Worm (Caenorhabditis elegans): ENCODE results near the gene F15D4.4.

The F15D4.4 gene

DNA sequence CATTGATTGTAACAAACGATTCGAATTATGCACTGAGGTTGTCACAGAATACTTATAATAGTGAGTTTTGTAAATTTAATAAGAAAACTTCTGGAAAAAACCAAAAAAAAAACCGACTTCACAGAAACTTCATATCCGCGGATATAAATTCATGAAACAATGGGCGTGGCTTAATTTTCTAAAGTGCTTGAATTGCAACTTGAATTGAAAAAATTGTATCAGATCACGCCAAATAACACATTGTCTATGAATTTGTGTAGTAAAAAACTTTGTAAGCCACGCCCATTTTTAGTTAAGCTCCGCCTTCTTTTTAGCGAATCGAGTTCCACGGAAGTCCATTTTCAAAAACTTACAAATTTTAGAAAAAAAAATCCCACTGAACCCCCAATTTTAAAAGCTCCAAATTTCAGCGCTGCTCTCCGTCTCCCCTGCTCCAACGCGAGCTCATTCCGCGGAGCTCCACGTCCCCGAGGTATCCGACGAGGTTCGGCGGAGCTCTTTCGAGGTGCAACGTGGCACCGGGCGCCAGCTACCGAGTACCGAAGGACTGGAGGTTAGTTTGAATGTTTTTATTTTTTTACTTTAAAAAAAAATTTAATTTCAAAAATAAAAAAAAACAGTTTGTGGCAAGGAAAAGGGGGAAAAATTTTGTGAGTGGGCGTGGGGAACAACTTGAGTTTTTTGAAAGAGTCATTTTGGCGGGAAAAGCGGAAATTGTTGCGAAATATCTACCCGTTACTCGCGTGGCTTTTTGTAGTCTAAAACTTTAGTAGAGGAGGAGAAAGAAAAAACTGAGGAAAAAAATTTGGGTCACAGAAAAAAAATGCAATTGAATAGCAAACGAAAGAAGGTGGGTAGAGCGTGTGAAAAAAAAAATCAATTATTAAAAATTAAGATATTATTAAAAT is 36.5 kb upstream of the F15D4.4 start:
- no peak for TF ChIP-seq aly-1 (tag; optimal IDR thresholded peaks at IDR 0.05)
- no peak for TF ChIP-seq F13C5.2 (tag; optimal IDR thresholded peaks at IDR 0.05)
- TF ChIP-seq hmbx-1 (tag; optimal IDR thresholded peaks at IDR 0.05), result no peak
- no peak for TF ChIP-seq flt-1 (GFP tag; IDR thresholded peaks at IDR 0.05)
- no peak for TF ChIP-seq ceh-13 (GFP tag; optimal IDR thresholded peaks at IDR 0.05)
- no peak for TF ChIP-seq hnd-1 (tag; optimal IDR thresholded peaks at IDR 0.05)
- TF ChIP-seq B0310.2 (tag; optimal IDR thresholded peaks at IDR 0.05), result no peak
- no peak for TF ChIP-seq hmg-4 (GFP tag; optimal IDR thresholded peaks at IDR 0.05)
- TF ChIP-seq ama-1 (optimal IDR thresholded peaks at IDR 0.05), result no peak
- no peak for TF ChIP-seq sea-1 (GFP tag; conservative IDR thresholded peaks at IDR 0.05)
- TF ChIP-seq scrt-1 (GFP tag; IDR thresholded peaks at IDR 0.05), result no peak
- no peak for TF ChIP-seq tbx-37 (GFP tag; conservative IDR thresholded peaks at IDR 0.05)
- no peak for TF ChIP-seq ceh-36 (tag; optimal IDR thresholded peaks at IDR 0.05)
- TF ChIP-seq pes-1 (GFP tag; IDR thresholded peaks at IDR 0.05), result no peak

DNA sequence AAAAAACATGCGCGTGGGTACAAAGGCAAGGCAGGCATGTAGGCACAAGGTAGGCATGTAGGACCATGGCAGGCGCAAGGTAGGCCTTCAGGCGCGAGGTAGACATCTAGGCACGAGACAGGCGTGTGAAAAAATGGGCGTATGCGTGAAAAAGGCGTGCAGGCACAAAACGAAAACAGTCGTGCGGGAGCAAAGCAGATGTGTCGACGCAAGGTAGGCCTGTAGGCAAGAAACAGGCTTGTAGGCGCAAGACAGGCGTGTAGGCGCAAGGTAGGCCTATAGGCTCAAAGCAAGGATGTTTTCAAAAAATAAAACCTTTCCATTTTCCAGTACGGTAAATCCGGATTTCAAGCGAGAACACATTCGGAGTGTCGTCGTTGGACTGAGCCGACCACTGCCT is 35.8 kb upstream of the F15D4.4 start:
- TF ChIP-seq flt-1 (GFP tag; IDR thresholded peaks at IDR 0.05) (no peak), ets-7 (tag; optimal IDR thresholded peaks at IDR 0.05) (no peak), B0310.2 (tag; optimal IDR thresholded peaks at IDR 0.05) (no peak), pes-1 (GFP tag; IDR thresholded peaks at IDR 0.05) (no peak), hmg-4 (GFP tag; optimal IDR thresholded peaks at IDR 0.05) (no peak), F13C5.2 (tag; optimal IDR thresholded peaks at IDR 0.05) (no peak), tbx-37 (GFP tag; conservative IDR thresholded peaks at IDR 0.05) (no peak), tra-4 (tag; optimal IDR thresholded peaks at IDR 0.05) (no peak)

DNA sequence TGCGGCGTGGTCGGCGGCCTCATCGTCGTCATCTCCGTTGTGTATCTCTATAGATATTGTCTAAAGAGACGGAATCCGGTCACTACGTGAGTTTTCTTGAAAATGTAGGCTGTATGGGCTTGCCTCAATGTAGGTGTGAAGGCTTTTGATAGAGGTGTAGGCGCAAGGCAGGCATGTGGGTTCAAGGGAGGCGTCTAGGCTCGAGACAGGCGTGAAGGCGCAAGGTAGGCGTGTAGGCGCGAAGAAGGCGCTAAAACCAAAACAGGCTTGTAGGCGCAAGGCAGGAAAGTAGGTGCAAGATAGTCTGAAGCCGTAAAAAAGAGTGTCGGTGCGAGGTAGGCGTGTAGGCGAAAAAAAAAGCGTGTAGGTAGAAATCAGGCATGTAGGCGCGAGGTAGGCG is 35.3 kb upstream of the F15D4.4 start:
- TF ChIP-seq ets-7 (tag; optimal IDR thresholded peaks at IDR 0.05) (no peak), tra-4 (tag; optimal IDR thresholded peaks at IDR 0.05) (no peak), ama-1 (optimal IDR thresholded peaks at IDR 0.05) (no peak), F13C5.2 (tag; optimal IDR thresholded peaks at IDR 0.05) (no peak), hmg-4 (GFP tag; optimal IDR thresholded peaks at IDR 0.05) (no peak), scrt-1 (GFP tag; IDR thresholded peaks at IDR 0.05) (no peak)

DNA sequence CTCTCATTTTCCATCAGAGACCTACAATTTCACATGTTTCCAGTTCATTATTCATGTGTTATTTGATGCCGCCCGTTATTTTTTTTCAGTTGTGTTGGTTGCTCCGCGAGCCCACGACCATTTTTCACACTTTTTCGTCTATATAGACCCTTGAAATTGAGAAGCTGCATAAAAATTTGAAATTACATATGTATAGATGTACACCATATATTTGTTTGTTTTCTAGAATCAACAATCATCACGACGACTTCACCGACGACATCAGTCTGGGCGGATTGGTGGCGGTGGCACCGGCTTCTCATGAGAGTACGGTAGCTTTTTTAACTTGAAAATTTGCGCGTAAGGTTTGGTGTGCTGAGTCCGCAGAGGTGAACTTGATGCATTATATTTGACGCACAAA is 27.9 kb upstream of the F15D4.4 start, which contains the start of gene Y48C3A.5:
Gene Y48C3A.5 (plus strand): TSS at position 301 of the 400 bp plus-strand sequence.
- TF ChIP-seq B0310.2 (tag; optimal IDR thresholded peaks at IDR 0.05) (no peak), hmbx-1 (tag; optimal IDR thresholded peaks at IDR 0.05) (no peak), hnd-1 (tag; optimal IDR thresholded peaks at IDR 0.05) (no peak), aly-1 (tag; optimal IDR thresholded peaks at IDR 0.05) (no peak), tra-4 (tag; optimal IDR thresholded peaks at IDR 0.05) (no peak), sea-1 (GFP tag; conservative IDR thresholded peaks at IDR 0.05) (no peak), tbx-11 (GFP tag; IDR thresholded peaks at IDR 0.05) (no peak), ets-7 (tag; optimal IDR thresholded peaks at IDR 0.05) (no peak), ceh-13 (GFP tag; optimal IDR thresholded peaks at IDR 0.05) (no peak), hmg-4 (GFP tag; optimal IDR thresholded peaks at IDR 0.05) (no peak), F13C5.2 (tag; optimal IDR thresholded peaks at IDR 0.05) (no peak), pes-1 (GFP tag; IDR thresholded peaks at IDR 0.05) (no peak), ceh-36 (tag; optimal IDR thresholded peaks at IDR 0.05) (no peak), ama-1 (optimal IDR thresholded peaks at IDR 0.05) (no peak), tbx-37 (GFP tag; conservative IDR thresholded peaks at IDR 0.05) (no peak), flt-1 (GFP tag; IDR thresholded peaks at IDR 0.05) (no peak)

DNA sequence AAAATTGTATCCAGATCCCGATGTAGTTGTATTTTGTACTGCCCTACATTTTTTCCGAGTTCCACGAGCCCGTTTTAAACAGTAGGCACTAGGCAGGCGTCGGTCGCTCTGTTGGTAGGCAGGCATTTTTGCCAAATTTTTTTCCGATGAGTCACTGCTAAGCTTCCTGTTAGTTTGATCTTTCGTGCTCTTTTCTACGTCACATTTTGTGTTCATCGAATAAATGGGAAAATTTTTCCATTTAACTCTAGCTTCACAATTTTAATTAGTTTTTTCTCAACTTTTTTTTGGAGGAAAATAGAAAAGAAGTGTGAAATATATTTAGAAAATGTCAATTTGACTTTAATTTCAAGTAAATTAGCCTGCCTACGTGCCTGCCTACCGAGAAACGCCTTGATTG is 24.4 kb upstream of the F15D4.4 start:
- TF ChIP-seq ceh-36 (tag; optimal IDR thresholded peaks at IDR 0.05) (no peak), tra-4 (tag; optimal IDR thresholded peaks at IDR 0.05) (no peak), tbx-11 (GFP tag; IDR thresholded peaks at IDR 0.05) (no peak), sea-1 (GFP tag; conservative IDR thresholded peaks at IDR 0.05) (no peak), hmg-4 (GFP tag; optimal IDR thresholded peaks at IDR 0.05) (no peak), ets-7 (tag; optimal IDR thresholded peaks at IDR 0.05) (no peak), flt-1 (GFP tag; IDR thresholded peaks at IDR 0.05) (no peak), ceh-13 (GFP tag; optimal IDR thresholded peaks at IDR 0.05) (no peak), aly-1 (tag; optimal IDR thresholded peaks at IDR 0.05) (no peak), hmbx-1 (tag; optimal IDR thresholded peaks at IDR 0.05) (no peak), F13C5.2 (tag; optimal IDR thresholded peaks at IDR 0.05) (no peak), hnd-1 (tag; optimal IDR thresholded peaks at IDR 0.05) (no peak), tbx-37 (GFP tag; conservative IDR thresholded peaks at IDR 0.05) (no peak), B0310.2 (tag; optimal IDR thresholded peaks at IDR 0.05) (no peak)

DNA sequence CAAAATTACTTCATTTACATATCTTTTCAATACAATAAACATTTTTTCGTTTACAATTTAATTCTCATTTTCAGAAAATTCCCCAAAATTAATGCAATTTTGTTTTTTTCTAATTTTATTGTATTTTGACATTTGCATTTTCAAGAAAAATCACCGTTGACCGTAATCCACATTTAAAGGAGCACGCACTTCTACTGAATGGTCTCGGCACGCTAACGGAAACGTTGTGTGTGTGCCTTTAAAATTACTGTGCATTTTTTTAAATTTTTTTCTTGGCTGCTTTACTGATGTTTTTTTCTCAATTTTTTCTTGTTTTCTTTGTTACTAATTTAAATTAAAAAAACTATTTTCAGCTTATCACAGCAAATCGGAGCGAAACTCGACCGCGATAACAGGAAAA is 17.6 kb upstream of the F15D4.4 start:
- TF ChIP-seq ceh-13 (GFP tag; optimal IDR thresholded peaks at IDR 0.05), result no peak
- TF ChIP-seq flt-1 (GFP tag; IDR thresholded peaks at IDR 0.05), result no peak
- no peak for TF ChIP-seq F13C5.2 (tag; optimal IDR thresholded peaks at IDR 0.05)
- TF ChIP-seq hmg-4 (GFP tag; optimal IDR thresholded peaks at IDR 0.05), result no peak
- TF ChIP-seq hmbx-1 (tag; optimal IDR thresholded peaks at IDR 0.05), result no peak
- TF ChIP-seq aly-1 (tag; optimal IDR thresholded peaks at IDR 0.05), result no peak
- TF ChIP-seq pes-1 (GFP tag; IDR thresholded peaks at IDR 0.05), result no peak
- TF ChIP-seq B0310.2 (tag; optimal IDR thresholded peaks at IDR 0.05), result no peak
- no peak for TF ChIP-seq ama-1 (optimal IDR thresholded peaks at IDR 0.05)
- no peak for TF ChIP-seq ceh-36 (tag; optimal IDR thresholded peaks at IDR 0.05)
- no peak for TF ChIP-seq hnd-1 (tag; optimal IDR thresholded peaks at IDR 0.05)
- no peak for TF ChIP-seq sea-1 (GFP tag; conservative IDR thresholded peaks at IDR 0.05)
- no peak for TF ChIP-seq scrt-1 (GFP tag; IDR thresholded peaks at IDR 0.05)
- TF ChIP-seq tbx-37 (GFP tag; conservative IDR thresholded peaks at IDR 0.05), result no peak
- TF ChIP-seq tbx-11 (GFP tag; IDR thresholded peaks at IDR 0.05), result no peak
- no peak for TF ChIP-seq ets-7 (tag; optimal IDR thresholded peaks at IDR 0.05)
- TF ChIP-seq tra-4 (tag; optimal IDR thresholded peaks at IDR 0.05), result no peak

DNA sequence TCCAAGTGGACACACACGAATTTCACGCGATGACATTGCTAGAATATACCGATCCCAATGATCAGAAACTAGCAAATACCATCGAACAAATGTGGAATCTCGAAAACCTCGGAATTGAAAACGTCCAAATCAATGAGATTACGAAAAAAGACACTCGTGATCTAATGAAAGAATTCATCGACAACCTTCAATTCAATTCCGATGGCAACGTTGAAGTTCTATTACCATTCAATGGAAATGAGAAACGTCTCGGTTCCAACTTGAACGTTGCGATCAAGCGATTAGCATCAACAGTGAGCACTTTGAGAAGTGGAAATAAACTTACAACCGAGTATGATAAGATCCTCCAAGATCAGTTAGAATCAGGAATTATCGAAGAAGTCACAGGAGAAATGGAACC is 12.4 kb upstream of the F15D4.4 start:
- TF ChIP-seq flt-1 (GFP tag; IDR thresholded peaks at IDR 0.05), result no peak
- no peak for TF ChIP-seq B0310.2 (tag; optimal IDR thresholded peaks at IDR 0.05)
- TF ChIP-seq ama-1 (optimal IDR thresholded peaks at IDR 0.05), result no peak
- no peak for TF ChIP-seq tra-4 (tag; optimal IDR thresholded peaks at IDR 0.05)
- TF ChIP-seq F13C5.2 (tag; optimal IDR thresholded peaks at IDR 0.05), result no peak
- TF ChIP-seq hmg-4 (GFP tag; optimal IDR thresholded peaks at IDR 0.05), result no peak
- no peak for TF ChIP-seq hmbx-1 (tag; optimal IDR thresholded peaks at IDR 0.05)
- no peak for TF ChIP-seq sea-1 (GFP tag; conservative IDR thresholded peaks at IDR 0.05)
- no peak for TF ChIP-seq scrt-1 (GFP tag; IDR thresholded peaks at IDR 0.05)
- no peak for TF ChIP-seq hnd-1 (tag; optimal IDR thresholded peaks at IDR 0.05)
- TF ChIP-seq ets-7 (tag; optimal IDR thresholded peaks at IDR 0.05), result no peak
- no peak for TF ChIP-seq tbx-11 (GFP tag; IDR thresholded peaks at IDR 0.05)
- no peak for TF ChIP-seq aly-1 (tag; optimal IDR thresholded peaks at IDR 0.05)
